Worm (Caenorhabditis elegans): ENCODE results near the gene cox-6C.

The cox-6C gene

ce11 chrIV:175698-176097, 49.2 kb downstream of the cox-6C start:
- TF ChIP-seq unc-62 (GFP tag; optimal IDR thresholded peaks at IDR 0.05) = no peak
